Fruit fly (Drosophila melanogaster) whole organism, embryonic: ENCODE results near the gene Tsp97E.

ENCODE experiments used
- CG10267 ChIP-seq: fragments of 200-800 bp; sonication (Bioruptor generic); optimal IDR thresholded peaks from 2 replicates; lab custom pipeline; 2018; ENCODE audit warnings: missing biosample characterization, mild to moderate bottlenecking, missing genetic modification characterization, moderate library complexity
- CG10321 ChIP-seq: fragments of 200-800 bp; sonication (Bioruptor generic); IDR thresholded peaks from 2 replicates; pipeline ENCODE4 v1.3.6; 2022; ENCODE audit warnings: missing biosample characterization, missing genetic modification characterization
- CG10979 ChIP-seq: fragments of 200-800 bp; sonication (Bioruptor generic); optimal IDR thresholded peaks from 2 replicates; lab custom pipeline; 2018; ENCODE audit warnings: missing biosample characterization, mild to moderate bottlenecking, missing genetic modification characterization, moderate library complexity
- CG11247 ChIP-seq: fragments of 200-800 bp; sonication (Bioruptor generic); IDR thresholded peaks from 2 replicates; pipeline ENCODE4 v1.3.6; 2022; ENCODE audit warnings: missing biosample characterization, missing genetic modification characterization
- CG11723 ChIP-seq: fragments of 200-800 bp; sonication (Bioruptor generic); optimal IDR thresholded peaks from 2 replicates; lab custom pipeline; 2017; ENCODE audit warnings: missing biosample characterization, mild to moderate bottlenecking, missing genetic modification characterization
- CG12299 ChIP-seq: fragments of 200-800 bp; sonication (Bioruptor generic); optimal IDR thresholded peaks from 2 replicates; lab custom pipeline; 2018; ENCODE audit warnings: missing biosample characterization, mild to moderate bottlenecking, missing genetic modification characterization
- CG13424 ChIP-seq: fragments of 200-800 bp; sonication (Bioruptor generic); optimal IDR thresholded peaks from 2 replicates; lab custom pipeline; 2019; ENCODE audit warnings: missing biosample characterization, mild to moderate bottlenecking, missing genetic modification characterization, moderate library complexity
- CG13775 ChIP-seq: fragments of 200-800 bp; sonication (Bioruptor generic); optimal IDR thresholded peaks from 3 replicates; lab custom pipeline; 2017; ENCODE audit warnings: missing biosample characterization, mild to moderate bottlenecking, missing genetic modification characterization
- CG14710 ChIP-seq: fragments of 200-800 bp; sonication (Bioruptor generic); optimal IDR thresholded peaks from 3 replicates; lab custom pipeline; 2019; ENCODE audit warnings: missing biosample characterization, mild to moderate bottlenecking, missing genetic modification characterization, moderate library complexity
- CG15479 ChIP-seq: fragments of 200-800 bp; sonication (Bioruptor generic); optimal IDR thresholded peaks from 3 replicates; lab custom pipeline; 2019; ENCODE audit warnings: missing biosample characterization, mild to moderate bottlenecking, missing genetic modification characterization, moderate library complexity
- CG1603 ChIP-seq: fragments of 200-800 bp; sonication (Bioruptor generic); optimal IDR thresholded peaks from 2 replicates; lab custom pipeline; 2019; ENCODE audit warnings: missing biosample characterization, mild to moderate bottlenecking, missing genetic modification characterization, moderate library complexity
- CG17186 ChIP-seq: fragments of 200-800 bp; sonication (Bioruptor generic); optimal IDR thresholded peaks from 3 replicates; lab custom pipeline; 2017; ENCODE audit warnings: missing biosample characterization, missing genetic modification reagents, missing genetic modification characterization
- CG17361 ChIP-seq: fragments of 200-800 bp; sonication (Bioruptor generic); IDR thresholded peaks from 3 replicates; pipeline ENCODE4 v1.3.6; 2022; ENCODE audit warnings: missing biosample characterization, missing genetic modification characterization
- CG17829 ChIP-seq: fragments of 200-800 bp; optimal IDR thresholded peaks from 2 replicates; lab custom pipeline; 2019; ENCODE audit warnings: missing biosample characterization, mild to moderate bottlenecking, missing genetic modification characterization, moderate library complexity
- CG31224 ChIP-seq: fragments of 200-800 bp; sonication (Bioruptor generic); IDR thresholded peaks from 2 replicates; pipeline ENCODE4 v1.3.6; 2022; ENCODE audit warnings: missing biosample characterization, missing genetic modification characterization
- CG31388 ChIP-seq: fragments of 200-800 bp; sonication (Bioruptor generic); optimal IDR thresholded peaks from 2 replicates; lab custom pipeline; 2016; ENCODE audit warnings: missing biosample characterization, missing genetic modification characterization
- CG33557 ChIP-seq: fragments of 200-800 bp; sonication (Bioruptor generic); optimal IDR thresholded peaks from 2 replicates; lab custom pipeline; 2019; ENCODE audit warnings: missing biosample characterization, mild to moderate bottlenecking, missing genetic modification characterization, moderate library complexity
- CG34224 ChIP-seq: fragments of 200-800 bp; sonication (Bioruptor generic); IDR thresholded peaks from 3 replicates; pipeline ENCODE4 v1.3.6; 2022; ENCODE audit warnings: missing biosample characterization, missing genetic modification characterization; ENCODE audit not compliant: partially characterized antibody
- CG4424 ChIP-seq: fragments of 200-800 bp; sonication (Bioruptor generic); optimal IDR thresholded peaks from 3 replicates; lab custom pipeline; 2016; ENCODE audit warnings: missing biosample characterization, missing genetic modification characterization
- CG6654 ChIP-seq: fragments of 200-800 bp; sonication (Bioruptor generic); optimal IDR thresholded peaks from 2 replicates; lab custom pipeline; 2017; ENCODE audit warnings: missing biosample characterization, mild to moderate bottlenecking, missing genetic modification characterization
- CG7357 ChIP-seq: fragments of 200-800 bp; sonication (Bioruptor generic); IDR thresholded peaks from 3 replicates; pipeline ENCODE4 v1.3.6; 2022; ENCODE audit warnings: missing biosample characterization, missing genetic modification characterization
- CG7928 ChIP-seq: fragments of 200-800 bp; sonication (Bioruptor generic); optimal IDR thresholded peaks from 2 replicates; lab custom pipeline; 2017; ENCODE audit warnings: missing biosample characterization, mild to moderate bottlenecking, missing genetic modification characterization
- CG8924 ChIP-seq: fragments of 200-800 bp; optimal IDR thresholded peaks from 3 replicates; lab custom pipeline; 2019; ENCODE audit warnings: missing biosample characterization, mild to moderate bottlenecking, missing genetic modification characterization, moderate library complexity
- CG9215 ChIP-seq: fragments of 200-800 bp; sonication (Bioruptor generic); IDR thresholded peaks from 2 replicates; pipeline ENCODE4 v1.3.6; 2022; ENCODE audit warnings: missing biosample characterization, missing genetic modification characterization
- CG9437 ChIP-seq: fragments of 200-800 bp; sonication (Bioruptor generic); optimal IDR thresholded peaks from 2 replicates; lab custom pipeline; 2018; ENCODE audit warnings: missing biosample characterization, mild to moderate bottlenecking, missing genetic modification characterization
- CTCF ChIP-seq: fragments of 200-800 bp; sonication (Bioruptor generic); optimal IDR thresholded peaks from 2 replicates; lab custom pipeline; 2017; ENCODE audit warnings: missing biosample characterization, mild to moderate bottlenecking, missing genetic modification characterization, moderate library complexity
- Camta ChIP-seq: fragments of 200-800 bp; sonication (Bioruptor generic); optimal IDR thresholded peaks from 2 replicates; lab custom pipeline; 2016; ENCODE audit warnings: missing biosample characterization, missing genetic modification characterization
- D19B ChIP-seq: fragments of 200-800 bp; sonication (Bioruptor generic); optimal IDR thresholded peaks from 2 replicates; lab custom pipeline; 2017; ENCODE audit warnings: missing biosample characterization, mild to moderate bottlenecking, missing genetic modification characterization
- Lhr ChIP-seq: fragments of 200-800 bp; sonication (Bioruptor generic); optimal IDR thresholded peaks from 3 replicates; lab custom pipeline; 2017; ENCODE audit warnings: mild to moderate bottlenecking, missing biosample characterization, missing genetic modification reagents, missing genetic modification characterization
- MESR4 ChIP-seq: fragments of 200-800 bp; sonication (Bioruptor generic); optimal IDR thresholded peaks from 2 replicates; lab custom pipeline; 2018; ENCODE audit warnings: missing biosample characterization, mild to moderate bottlenecking, missing genetic modification characterization, moderate library complexity
- Meics ChIP-seq: fragments of 200-800 bp; sonication (Bioruptor generic); optimal IDR thresholded peaks from 2 replicates; lab custom pipeline; 2017; ENCODE audit warnings: missing biosample characterization, mild to moderate bottlenecking, missing genetic modification characterization
- Opbp ChIP-seq: fragments of 200-800 bp; sonication (Bioruptor generic); IDR thresholded peaks from 3 replicates; pipeline ENCODE4 v1.3.6; 2022; ENCODE audit warnings: missing biosample characterization, missing genetic modification characterization; ENCODE audit not compliant: partially characterized antibody
- Optix ChIP-seq: fragments of 200-800 bp; sonication (Bioruptor generic); IDR thresholded peaks from 3 replicates; pipeline ENCODE4 v1.3.6; 2022; ENCODE audit warnings: missing biosample characterization, missing genetic modification characterization
- al ChIP-seq: fragments of 200-800 bp; sonication (Bioruptor generic); IDR thresholded peaks from 2 replicates; pipeline ENCODE4 v1.3.6; 2022; ENCODE audit warnings: missing biosample characterization, missing genetic modification characterization
- az2 ChIP-seq: fragments of 200-800 bp; sonication (Bioruptor generic); optimal IDR thresholded peaks from 3 replicates; lab custom pipeline; 2016; ENCODE audit warnings: missing biosample characterization, missing genetic modification characterization
- bowl ChIP-seq: fragments of 200-800 bp; sonication (Bioruptor generic); IDR thresholded peaks from 2 replicates; pipeline ENCODE4 v1.3.6; 2022; ENCODE audit warnings: missing biosample characterization, missing genetic modification characterization
- br ChIP-seq: fragments of >200 bp; optimal IDR thresholded peaks from 2 replicates; lab custom pipeline; 2017
- croc ChIP-seq: fragments of 200-800 bp; sonication (Bioruptor generic); conservative IDR thresholded peaks from 3 replicates; pipeline ENCODE4 v1.3.6; 2022; ENCODE audit warnings: missing biosample characterization, missing genetic modification characterization
- dpn ChIP-seq, 2 experiments: fragments of 200-800 bp; sonication (Bioruptor generic); optimal IDR thresholded peaks; 3 replicates each; lab custom pipeline; 2016; ENCODE audit warnings: missing biosample characterization in 2 of 2, missing genetic modification characterization in 2 of 2
- gro ChIP-seq: fragments of 200-800 bp; sonication (Bioruptor generic); optimal IDR thresholded peaks from 2 replicates; lab custom pipeline; 2016; ENCODE audit warnings: missing biosample characterization, missing genetic modification characterization
- ind ChIP-seq: fragments of 200-800 bp; sonication (Bioruptor generic); optimal IDR thresholded peaks from 3 replicates; lab custom pipeline; 2016; ENCODE audit warnings: missing biosample characterization, missing genetic modification characterization
- kah ChIP-seq: fragments of 200-800 bp; sonication (Bioruptor generic); optimal IDR thresholded peaks from 2 replicates; lab custom pipeline; 2018; ENCODE audit warnings: missing biosample characterization, mild to moderate bottlenecking, missing genetic modification characterization
- lilli ChIP-seq: fragments of 200-800 bp; sonication (Bioruptor generic); optimal IDR thresholded peaks from 3 replicates; lab custom pipeline; 2016; ENCODE audit warnings: missing biosample characterization, missing genetic modification characterization
- lov ChIP-seq, 2 experiments: fragments of 200-800 bp in 1 of 2; fragments of >200 bp in 1 of 2; sonication (Bioruptor generic) in 1 of 2; IDR thresholded peaks in 1 of 2; optimal IDR thresholded peaks in 1 of 2; 2 replicates in 1 of 2; 3 replicates in 1 of 2; pipeline versions ENCODE4 v1.3.6 to Lab custom; 2017 to 2022; ENCODE audit warnings: missing biosample characterization in 1 of 2, missing genetic modification characterization in 1 of 2
- mld ChIP-seq: fragments of 200-800 bp; sonication (Bioruptor generic); IDR thresholded peaks from 3 replicates; pipeline ENCODE4 v1.3.6; 2022; ENCODE audit warnings: missing biosample characterization, missing genetic modification characterization; ENCODE audit not compliant: partially characterized antibody
- odd ChIP-seq: fragments of 200-800 bp; sonication (Bioruptor generic); optimal IDR thresholded peaks from 2 replicates; lab custom pipeline; 2017; ENCODE audit warnings: missing biosample characterization, mild to moderate bottlenecking, missing genetic modification characterization
- repo ChIP-seq: fragments of 200-800 bp; sonication (Bioruptor generic); optimal IDR thresholded peaks from 2 replicates; lab custom pipeline; 2016; ENCODE audit warnings: missing biosample characterization, missing genetic modification characterization
- run ChIP-seq: fragments of 200-800 bp; sonication (Bioruptor generic); optimal IDR thresholded peaks from 3 replicates; lab custom pipeline; 2018; ENCODE audit warnings: missing biosample characterization, mild to moderate bottlenecking, missing genetic modification characterization
- sd ChIP-seq: fragments of 200-800 bp; sonication (Bioruptor generic); optimal IDR thresholded peaks from 3 replicates; lab custom pipeline; 2018; ENCODE audit warnings: missing biosample characterization, mild to moderate bottlenecking, missing genetic modification characterization, moderate library complexity
- sob ChIP-seq: fragments of 200-800 bp; sonication (Bioruptor generic); IDR thresholded peaks from 2 replicates; pipeline ENCODE4 v1.3.6; 2022; ENCODE audit warnings: missing biosample characterization, missing genetic modification characterization
- wdn ChIP-seq: fragments of 200-800 bp; sonication (Bioruptor generic); IDR thresholded peaks from 2 replicates; pipeline ENCODE4 v1.3.6; 2022; ENCODE audit warnings: missing biosample characterization, missing genetic modification characterization
- zfh1 ChIP-seq: fragments of 200-800 bp; sonication (Bioruptor generic); IDR thresholded peaks from 3 replicates; pipeline ENCODE4 v1.3.6; 2022; ENCODE audit warnings: missing biosample characterization, missing genetic modification characterization

Tsp97E gene

dm6 chr3R:26928424-26928823, 36.2 kb downstream of the Tsp97E start (continued):
- peak; percentile 58 for TF ChIP-seq CG9437
- TF ChIP-seq CG7928 (GFP tag; lab: Kevin White, UChicago) = no peak
- TF ChIP-seq Camta = no peak
- no peak for TF ChIP-seq CG17829 (tag; lab: Kevin White, UChicago)
- TF ChIP-seq ind (GFP tag; lab: Kevin White, UChicago) = peak; percentile 39
- no peak for TF ChIP-seq CG31224 (GFP tag; lab: Robert Waterston, UW)
- TF ChIP-seq CG13775 = peak; percentile 23
- no peak for TF ChIP-seq CG7357 (GFP tag; lab: Robert Waterston, UW)
- TF ChIP-seq CG33557 (GFP tag; lab: Kevin White, UChicago) = no peak
- TF ChIP-seq sob (GFP tag; lab: Robert Waterston, UW) = peak; percentile 64
- TF ChIP-seq dpn (GFP tag; optimal IDR thresholded peaks at IDR 0.05; lab: Kevin White, UChicago) = peak in 1 of 2 experiments; percentile 46
- TF ChIP-seq br (lab: Kevin White, UChicago) = no peak
- TF ChIP-seq CG11247 (GFP tag; lab: Robert Waterston, UW) = peak; percentile 14; the same call in 1 of the 2 replicates
- TF ChIP-seq wdn = no peak
- 0 out of 2 replicates have a peak, but pooled peaks have one; percentile 7 for TF ChIP-seq al (GFP tag; lab: Robert Waterston, UW)
- no peak for TF ChIP-seq repo (GFP tag; lab: Kevin White, UChicago)
- TF ChIP-seq D19B = no peak
- no peak for TF ChIP-seq gro (GFP tag; lab: Kevin White, UChicago)
- no peak for TF ChIP-seq bowl (GFP tag; lab: Robert Waterston, UW)
- TF ChIP-seq odd (GFP tag; lab: Kevin White, UChicago) = peak; percentile 71
- TF ChIP-seq CG8924 (tag; lab: Kevin White, UChicago) = peak; percentile 58
- TF ChIP-seq CG12299 (tag; lab: Kevin White, UChicago) = peak; percentile 15
- TF ChIP-seq CG4424 (GFP tag; lab: Kevin White, UChicago) = peak; percentile 55
- peak; percentile 59 for TF ChIP-seq az2
- TF ChIP-seq CG31388 (GFP tag; lab: Kevin White, UChicago) = no peak
- TF ChIP-seq kah = peak; percentile 34
- TF ChIP-seq sd (tag; lab: Kevin White, UChicago) = peak; percentile 45
- no peak for TF ChIP-seq CTCF (GFP tag; lab: Kevin White, UChicago)
- TF ChIP-seq MESR4 (GFP tag; lab: Kevin White, UChicago) = no peak
- TF ChIP-seq CG10321 (GFP tag; lab: Robert Waterston, UW) = no peak
- no peak for TF ChIP-seq CG14710
- TF ChIP-seq CG10267 = peak; percentile 44
- peak; percentile 21 for TF ChIP-seq CG11723 (GFP tag; lab: Kevin White, UChicago)
- no peak for TF ChIP-seq Lhr
- peak; percentile 33 for TF ChIP-seq lilli (GFP tag; lab: Kevin White, UChicago)
- TF ChIP-seq run = peak; percentile 26
- no peak for TF ChIP-seq CG17186
- no peak for TF ChIP-seq CG6654 (GFP tag; lab: Kevin White, UChicago)
- TF ChIP-seq CG9215 (GFP tag; lab: Robert Waterston, UW) = no peak
- peak; percentile 32 for TF ChIP-seq Meics
- TF ChIP-seq CG34224 = no peak
- no peak for TF ChIP-seq CG17361 (GFP tag; lab: Robert Waterston, UW)
- TF ChIP-seq mld (GFP tag; lab: Robert Waterston, UW) = no peak
- TF ChIP-seq lov (optimal IDR thresholded peaks at IDR 0.05; lab: Kevin White, UChicago) = no peak
- TF ChIP-seq lov (GFP tag; IDR thresholded peaks at IDR 0.05; lab: Robert Waterston, UW) = no peak
- peak; percentile 60 for TF ChIP-seq CG10979 (tag; lab: Kevin White, UChicago)
- TF ChIP-seq CG1603 (tag; lab: Kevin White, UChicago) = peak; percentile 59
- no peak for TF ChIP-seq Opbp (GFP tag; lab: Robert Waterston, UW)
- peak; percentile 86 for TF ChIP-seq CG13424
- TF ChIP-seq CG15479 (GFP tag; lab: Kevin White, UChicago) = no peak
- no peak for TF ChIP-seq croc (GFP tag; lab: Robert Waterston, UW)
- no peak for TF ChIP-seq Optix (GFP tag; lab: Robert Waterston, UW)
- TF ChIP-seq zfh1 (GFP tag; lab: Robert Waterston, UW) = 0 out of 3 replicates have a peak, but pooled peaks have one; percentile 29
